Fruit fly (Drosophila melanogaster) whole organism, prepupa: ENCODE measurements around the gene Rpp21.

Experiments used
- Blimp-1 ChIP-seq: fragments of 200-800 bp; sonication (Bioruptor generic); optimal IDR thresholded peaks from 3 replicates; lab custom pipeline; 2017; ENCODE audit warnings: missing biosample characterization, missing genetic modification characterization, mild to moderate bottlenecking, moderate library complexity, missing genetic modification reagents
- CG10631 ChIP-seq: fragments of 200-800 bp; sonication (Bioruptor generic); optimal IDR thresholded peaks from 2 replicates; lab custom pipeline; 2016; ENCODE audit warnings: missing biosample characterization, missing genetic modification characterization
- CG11902 ChIP-seq: fragments of 200-800 bp; sonication (Bioruptor generic); optimal IDR thresholded peaks from 3 replicates; lab custom pipeline; 2016; ENCODE audit warnings: missing biosample characterization, missing genetic modification characterization
- CG1621 ChIP-seq: fragments of 200-800 bp; sonication (Bioruptor generic); optimal IDR thresholded peaks from 3 replicates; lab custom pipeline; 2018; ENCODE audit warnings: missing biosample characterization, mild to moderate bottlenecking, missing genetic modification characterization
- CG16779 ChIP-seq: fragments of 200-800 bp; sonication (Bioruptor generic); optimal IDR thresholded peaks from 3 replicates; lab custom pipeline; 2017; ENCODE audit warnings: missing biosample characterization, mild to moderate bottlenecking, missing genetic modification characterization
- Eip75B ChIP-seq: fragments of 200-800 bp; sonication (Bioruptor generic); optimal IDR thresholded peaks from 3 replicates; lab custom pipeline; 2016; ENCODE audit warnings: missing biosample characterization, missing genetic modification characterization
- fd85E ChIP-seq: fragments of 200-800 bp; sonication (Bioruptor generic); optimal IDR thresholded peaks from 3 replicates; lab custom pipeline; 2016; ENCODE audit warnings: missing biosample characterization, missing genetic modification characterization
- topi ChIP-seq: fragments of 200-800 bp; sonication (Bioruptor generic); optimal IDR thresholded peaks from 3 replicates; lab custom pipeline; 2016; ENCODE audit warnings: missing biosample characterization, missing genetic modification characterization

DNA sequence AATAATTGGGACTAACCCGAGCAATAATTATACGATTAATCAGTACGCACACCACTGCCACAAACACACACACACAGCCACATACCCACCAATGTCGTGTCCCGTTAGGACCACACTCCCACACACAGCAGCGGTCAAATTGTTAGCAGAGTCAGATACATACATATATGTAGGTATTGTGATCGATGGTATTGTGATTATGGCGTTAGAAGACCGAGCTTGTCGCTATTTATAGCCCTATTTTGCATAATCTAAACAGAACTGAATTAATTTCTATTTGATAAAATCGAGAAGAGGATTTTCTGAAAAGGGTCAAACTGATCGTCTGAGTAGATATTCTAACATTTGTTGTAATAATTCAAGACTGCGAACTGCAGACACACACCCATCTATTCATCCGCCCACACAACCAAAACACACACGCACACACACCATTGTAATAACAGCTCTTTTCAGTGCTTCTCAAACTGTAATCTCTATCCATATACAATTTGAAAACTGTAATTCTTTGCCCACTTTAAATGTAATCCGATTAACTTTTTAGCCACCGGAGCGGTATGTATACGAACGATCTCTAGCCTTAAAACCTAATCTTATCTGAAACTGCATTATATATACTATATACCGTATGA, 11.0 kb downstream of the Rpp21 start:
- TF ChIP-seq Blimp-1 (GFP tag; lab: Kevin White, UChicago) (no peak), CG16779 (no peak), fd85E (no peak), CG11902 (no peak), Eip75B (GFP tag; lab: Kevin White, UChicago) (peak; percentile 30), CG10631 (GFP tag; lab: Kevin White, UChicago) (peak; percentile 25), CG1621 (no peak), topi (GFP tag; lab: Kevin White, UChicago) (peak; percentile 46)
